Fruit fly (Drosophila melanogaster) whole organism, adult: ENCODE measurements around the gene Ge-1.
A peak's percentile ranks its signal among the peaks of the same experiment; 100 is the strongest.

Source experiments
- CG11617 ChIP-seq: fragments of 200-800 bp; sonication (Bioruptor generic); optimal IDR thresholded peaks from 2 replicates; lab custom pipeline; 2017; ENCODE audit warnings: mild to moderate bottlenecking, missing biosample characterization, missing genetic modification reagents, missing genetic modification characterization
- CG12768 ChIP-seq: fragments of 200-800 bp; sonication (Bioruptor generic); optimal IDR thresholded peaks from 2 replicates; lab custom pipeline; 2017; ENCODE audit warnings: missing biosample characterization, missing genetic modification characterization, mild to moderate bottlenecking, moderate library complexity, missing genetic modification reagents
- CG14711 ChIP-seq: fragments of 200-800 bp; sonication (Bioruptor generic); optimal IDR thresholded peaks from 2 replicates; lab custom pipeline; 2018; ENCODE audit warnings: missing biosample characterization, mild to moderate bottlenecking, missing genetic modification characterization, moderate library complexity
- CG1620 ChIP-seq: fragments of 200-800 bp; sonication (Bioruptor generic); optimal IDR thresholded peaks from 2 replicates; lab custom pipeline; 2016; ENCODE audit warnings: missing biosample characterization, missing genetic modification characterization
- CG33017 ChIP-seq: fragments of 200-800 bp; sonication (Bioruptor generic); optimal IDR thresholded peaks from 2 replicates; lab custom pipeline; 2018; ENCODE audit warnings: missing biosample characterization, mild to moderate bottlenecking, missing genetic modification characterization, moderate library complexity
- CG5204 ChIP-seq: fragments of 200-800 bp; sonication (Bioruptor generic); optimal IDR thresholded peaks from 2 replicates; lab custom pipeline; 2016; ENCODE audit warnings: missing biosample characterization, missing genetic modification characterization
- CG7045 ChIP-seq: fragments of 200-800 bp; sonication (Bioruptor generic); optimal IDR thresholded peaks from 2 replicates; lab custom pipeline; 2017; ENCODE audit warnings: missing biosample characterization, mild to moderate bottlenecking, missing genetic modification characterization
- CG7101 ChIP-seq: fragments of 200-800 bp; sonication (Bioruptor generic); optimal IDR thresholded peaks from 2 replicates; lab custom pipeline; 2018; ENCODE audit warnings: missing biosample characterization, mild to moderate bottlenecking, missing genetic modification characterization, moderate library complexity
- Clk ChIP-seq: fragments of 200-800 bp; sonication (Bioruptor generic); optimal IDR thresholded peaks from 2 replicates; lab custom pipeline; 2017; ENCODE audit warnings: missing biosample characterization, missing genetic modification characterization
- Crg-1 ChIP-seq: fragments of 200-800 bp; sonication (Bioruptor generic); optimal IDR thresholded peaks from 2 replicates; lab custom pipeline; 2016; ENCODE audit warnings: missing biosample characterization, missing genetic modification characterization
- Hr96 ChIP-seq: fragments of 200-800 bp; sonication (Bioruptor generic); optimal IDR thresholded peaks from 2 replicates; lab custom pipeline; 2016; ENCODE audit warnings: missing biosample characterization, missing genetic modification characterization
- Mnt ChIP-seq: fragments of 200-800 bp; sonication (Bioruptor generic); optimal IDR thresholded peaks from 2 replicates; lab custom pipeline; 2016; ENCODE audit warnings: missing biosample characterization, mild to moderate bottlenecking, missing genetic modification characterization
- bab1 ChIP-seq: fragments of 200-800 bp; sonication (Bioruptor generic); optimal IDR thresholded peaks from 3 replicates; lab custom pipeline; 2019; ENCODE audit warnings: missing biosample characterization, mild to moderate bottlenecking, missing genetic modification characterization, moderate library complexity
- cic ChIP-seq: fragments of 200-800 bp; sonication (Bioruptor generic); optimal IDR thresholded peaks from 2 replicates; lab custom pipeline; 2017; ENCODE audit warnings: missing biosample characterization, mild to moderate bottlenecking, missing genetic modification characterization, moderate library complexity
- cnc ChIP-seq, 2 experiments: fragments of >200 bp; optimal IDR thresholded peaks; 2 replicates each; lab custom pipeline; 2017
- kay ChIP-seq: fragments of 200-800 bp; sonication (Bioruptor generic); peaks from one replicate; lab custom pipeline; 2016; ENCODE audit warnings: missing biosample characterization, missing genetic modification characterization, borderline replicate concordance
- ovo ChIP-seq: fragments of 200-800 bp; sonication (Bioruptor generic); optimal IDR thresholded peaks from 2 replicates; lab custom pipeline; 2016; ENCODE audit warnings: missing biosample characterization, missing genetic modification characterization
- pad ChIP-seq: fragments of 200-800 bp; sonication (Bioruptor generic); optimal IDR thresholded peaks from 3 replicates; lab custom pipeline; 2017; ENCODE audit warnings: missing biosample characterization, missing genetic modification characterization, mild to moderate bottlenecking, moderate library complexity, missing genetic modification reagents
- tj ChIP-seq: fragments of 200-800 bp; sonication (Bioruptor generic); optimal IDR thresholded peaks from 3 replicates; lab custom pipeline; 2017; ENCODE audit warnings: missing biosample characterization, mild to moderate bottlenecking, missing genetic modification characterization, moderate library complexity
- toe ChIP-seq: fragments of 200-800 bp; sonication (Bioruptor generic); optimal IDR thresholded peaks from 2 replicates; lab custom pipeline; 2016; ENCODE audit warnings: missing biosample characterization, missing genetic modification characterization

Ge-1 gene

dm6 chr2L:11121614-11122013 lies 20.9 kb upstream of the Ge-1 start, which contains the start of gene Dnaaf4:
Gene Dnaaf4 (minus strand): TSS chr2L:11121714.
- TF ChIP-seq Mnt (GFP tag; lab: Kevin White, UChicago) (no peak), CG11617 (GFP tag; lab: Kevin White, UChicago) (no peak), kay (GFP tag; lab: Kevin White, UChicago) (no peak), bab1 (GFP tag; lab: Kevin White, UChicago) (no peak), CG7045 (GFP tag; lab: Kevin White, UChicago) (no peak), Crg-1 (GFP tag; lab: Kevin White, UChicago) (no peak), CG33017 (tag; lab: Kevin White, UChicago) (no peak), Hr96 (GFP tag; lab: Kevin White, UChicago) (no peak), ovo (GFP tag; lab: Kevin White, UChicago) (no peak), CG1620 (GFP tag; lab: Kevin White, UChicago) (no peak), cic (no peak), tj (GFP tag; lab: Kevin White, UChicago) (no peak), Clk (no peak)

dm6 chr2L:11119966-11120517 lies 19.4 kb upstream of the Ge-1 start, which contains the start of gene CG6230:
Gene CG6230 (minus strand): TSS chr2L:11120319.
- TF ChIP-seq Clk = no peak
- no peak for TF ChIP-seq cic
- peak; percentile 22 for TF ChIP-seq bab1 (GFP tag; lab: Kevin White, UChicago)
- TF ChIP-seq CG14711 (tag; lab: Kevin White, UChicago) = peak; percentile 3
- TF ChIP-seq Mnt (GFP tag; lab: Kevin White, UChicago) = peak; percentile 9
- TF ChIP-seq tj (GFP tag; lab: Kevin White, UChicago) = peak; percentile 1

DNA sequence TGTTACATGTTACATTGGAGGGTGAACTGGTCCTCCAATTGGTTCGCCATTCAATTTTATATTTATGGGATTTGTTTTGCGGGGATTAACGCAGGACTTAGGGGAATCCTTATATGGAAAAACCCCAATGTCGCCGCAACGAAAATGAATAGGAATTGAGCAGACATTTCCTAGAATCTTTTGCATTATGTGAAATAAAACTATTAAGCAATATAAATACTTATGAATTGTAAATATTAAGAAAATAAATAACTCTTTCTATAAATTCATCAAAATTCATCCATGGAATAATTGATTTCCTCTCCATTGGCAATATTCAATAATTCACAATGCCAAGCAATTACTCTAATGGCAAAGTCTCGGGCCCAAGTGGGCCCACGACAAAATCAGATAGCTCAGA lies 13.0 kb upstream of the Ge-1 start, which contains the start of gene Gr32a:
TSS of gene Gr32a (plus strand) at position 301 of the 400 bp plus-strand sequence.
- TF ChIP-seq toe (GFP tag; lab: Kevin White, UChicago) = no peak
- TF ChIP-seq Crg-1 (GFP tag; lab: Kevin White, UChicago) = no peak
- no peak for TF ChIP-seq kay (GFP tag; lab: Kevin White, UChicago)
- no peak for TF ChIP-seq bab1 (GFP tag; lab: Kevin White, UChicago)

DNA sequence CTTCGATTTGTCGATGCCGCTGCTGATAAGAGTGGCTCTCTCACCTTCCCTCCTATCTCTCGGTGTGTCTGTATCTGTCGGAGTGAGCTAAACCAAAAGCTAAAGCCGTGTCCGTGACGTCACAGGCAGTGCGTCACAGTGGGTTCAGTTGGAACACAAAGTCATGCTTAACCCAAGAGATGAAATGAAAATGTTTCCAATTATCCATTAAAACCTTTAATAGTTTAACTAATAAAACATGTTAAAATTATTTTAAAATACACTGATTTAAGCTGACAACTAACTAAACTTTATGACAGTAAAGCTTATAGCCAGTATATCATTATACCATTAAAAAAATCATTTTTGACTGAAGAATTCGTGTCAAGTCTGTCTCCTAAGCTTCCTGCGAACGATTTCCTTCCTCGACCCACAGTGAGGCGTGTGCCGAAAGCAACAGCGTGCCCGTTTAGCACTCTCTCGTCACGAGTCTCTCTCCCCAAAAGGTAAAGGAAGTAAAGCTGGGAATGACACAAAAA lies 12.4 kb upstream of the Ge-1 start, which contains the start of gene Idua:
TSS of gene Idua (minus strand) at position 51 of the 518 bp plus-strand sequence.
- no peak for TF ChIP-seq Mnt (GFP tag; lab: Kevin White, UChicago)
- no peak for TF ChIP-seq tj (GFP tag; lab: Kevin White, UChicago)
- TF ChIP-seq CG7045 (GFP tag; lab: Kevin White, UChicago) = peak; percentile 63
- peak; percentile 65 for TF ChIP-seq CG33017 (tag; lab: Kevin White, UChicago)
- peak; percentile 65 for TF ChIP-seq bab1 (GFP tag; lab: Kevin White, UChicago)
- TF ChIP-seq CG14711 (tag; lab: Kevin White, UChicago) = peak; percentile 51
- peak; percentile 60 for TF ChIP-seq CG12768
- no peak for TF ChIP-seq toe (GFP tag; lab: Kevin White, UChicago)
- TF ChIP-seq CG7101 = peak; percentile 59
- peak; percentile 47 for TF ChIP-seq CG11617 (GFP tag; lab: Kevin White, UChicago)
- no peak for TF ChIP-seq kay (GFP tag; lab: Kevin White, UChicago)
- peak; percentile 50 for TF ChIP-seq pad (GFP tag; lab: Kevin White, UChicago)
- peak; percentile 37 for TF ChIP-seq Clk

- TF ChIP-seq CG1620 (GFP tag; lab: Kevin White, UChicago) = peak; percentile 97
- TF ChIP-seq bab1 (GFP tag; lab: Kevin White, UChicago) = peak; percentile 96
- TF ChIP-seq Hr96 (GFP tag; lab: Kevin White, UChicago) = peak; percentile 97
- no peak for TF ChIP-seq cnc (optimal IDR thresholded peaks at IDR 0.05; lab: Kevin White, UChicago)
- TF ChIP-seq kay (GFP tag; lab: Kevin White, UChicago) = no peak
- peak; percentile 89 for TF ChIP-seq pad (GFP tag; lab: Kevin White, UChicago)
- TF ChIP-seq CG33017 (tag; lab: Kevin White, UChicago) = peak; percentile 96
- TF ChIP-seq CG14711 (tag; lab: Kevin White, UChicago) = peak; percentile 95
- TF ChIP-seq cic = peak; percentile 77
- TF ChIP-seq Clk = peak; percentile 96
- TF ChIP-seq CG7045 (GFP tag; lab: Kevin White, UChicago) = peak; percentile 98
- peak; percentile 96 for TF ChIP-seq Crg-1 (GFP tag; lab: Kevin White, UChicago)
- peak; percentile 98 for TF ChIP-seq CG5204 (GFP tag; lab: Kevin White, UChicago)
- peak; percentile 93 for TF ChIP-seq Mnt (GFP tag; lab: Kevin White, UChicago)
- peak; percentile 98 for TF ChIP-seq CG12768
- peak; percentile 87 for TF ChIP-seq tj (GFP tag; lab: Kevin White, UChicago)
- peak; percentile 96 for TF ChIP-seq CG11617 (GFP tag; lab: Kevin White, UChicago)
- TF ChIP-seq ovo (GFP tag; lab: Kevin White, UChicago) = peak; percentile 94
- peak; percentile 97 for TF ChIP-seq CG7101
- TF ChIP-seq toe (GFP tag; lab: Kevin White, UChicago) = peak; percentile 98
These were observed 5.9 kb upstream of the Ge-1 start, which contains the start of gene Reps for dm6 chr2L:11106562-11106962. Gene Reps (minus strand): TSS chr2L:11106645.

DNA sequence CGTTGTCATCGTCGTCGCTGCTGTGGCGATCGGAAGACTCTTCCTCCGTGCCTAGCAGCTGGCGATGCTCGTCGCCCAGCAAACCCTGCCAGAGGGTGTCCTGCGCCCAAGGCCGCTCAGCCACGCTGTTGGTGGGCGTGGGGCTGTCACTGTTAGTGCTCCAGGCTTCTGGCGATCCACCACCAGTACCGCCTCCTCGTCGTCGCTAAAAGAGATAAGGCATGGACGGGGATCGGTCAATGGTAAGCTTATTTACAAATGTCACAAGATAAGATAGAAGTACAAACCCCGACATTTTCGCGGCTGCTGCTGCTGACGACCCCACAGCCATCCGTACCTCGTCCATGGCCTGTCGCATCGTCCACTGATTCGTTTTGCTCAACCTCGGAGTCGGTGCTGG lies 4.6 kb upstream of the Ge-1 start:
- TF ChIP-seq tj (GFP tag; lab: Kevin White, UChicago) (no peak), toe (GFP tag; lab: Kevin White, UChicago) (no peak), cnc (optimal IDR thresholded peaks at IDR 0.05; lab: Kevin White, UChicago) (no peak)
